Worm (Caenorhabditis elegans) whole organism, dauer: ENCODE results near the gene ubc-19.

Experiments used
- unc-62 ChIP-seq: sonication (generic microtip); optimal IDR thresholded peaks from 2 replicates; lab custom pipeline; 2017; ENCODE audit warnings: missing biosample characterization, missing genetic modification reagents, missing genetic modification characterization

Gene ubc-19

DNA sequence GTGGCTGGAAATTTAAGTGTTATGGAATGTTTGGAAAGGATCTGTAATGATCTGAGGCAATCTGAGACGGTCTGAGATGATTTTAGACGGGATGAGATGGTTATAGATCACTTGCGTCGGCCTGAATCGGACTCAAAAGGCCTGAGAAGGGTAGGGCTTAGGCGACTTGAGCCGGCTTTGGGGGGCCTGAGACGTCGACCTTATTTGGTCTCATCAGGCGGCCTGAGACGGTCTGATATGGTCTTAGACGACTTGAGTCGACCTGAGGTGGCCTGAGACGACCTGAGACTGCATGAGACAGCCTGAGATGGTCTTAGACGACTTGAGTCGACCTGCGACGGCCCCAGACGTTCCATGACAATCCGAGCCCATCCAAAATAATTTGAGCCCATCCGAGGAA is 33.2 kb downstream of the ubc-19 start:
- TF ChIP-seq unc-62 = no peak

DNA sequence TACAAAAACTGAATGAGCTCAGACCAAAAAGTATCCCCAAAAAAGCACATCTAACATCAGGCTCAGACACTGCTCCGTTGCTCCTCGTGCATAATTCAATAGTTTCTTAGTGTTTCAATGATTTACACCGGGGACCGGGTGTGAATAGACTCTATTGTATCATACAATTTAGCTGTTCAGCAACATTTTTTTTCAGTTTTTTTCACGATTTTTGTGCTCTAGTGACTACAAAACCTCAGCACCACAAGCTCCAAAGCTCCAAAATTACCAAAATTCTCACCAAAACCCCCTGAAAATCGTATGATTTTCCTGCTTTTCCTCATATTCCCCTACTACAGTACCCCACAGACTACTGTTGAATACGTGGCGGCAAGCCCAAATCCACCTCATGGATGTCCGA is 39.5 kb downstream of the ubc-19 start, which contains the start of gene egas-2:
TSS of gene egas-2 (plus strand) at position 301 of the 400 bp plus-strand sequence.
- no peak for TF ChIP-seq unc-62

DNA sequence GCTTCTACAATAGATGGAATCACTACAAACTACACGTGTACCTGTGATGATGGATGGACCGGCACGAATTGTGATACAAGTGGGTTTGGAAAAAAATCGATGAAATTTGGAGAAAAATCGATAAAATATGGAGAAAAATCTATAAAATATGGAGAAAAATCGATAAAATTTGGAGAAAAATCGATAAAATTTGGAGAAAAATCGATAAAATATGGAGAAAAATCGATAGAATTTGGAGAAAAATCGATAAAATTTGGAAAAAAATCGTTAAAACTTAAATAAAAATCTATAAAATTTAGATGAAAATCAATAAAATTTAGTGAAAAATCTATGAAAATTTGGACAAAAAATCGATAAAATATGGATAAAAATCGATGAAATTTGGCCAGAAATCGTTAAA is 45.3 kb downstream of the ubc-19 start:
- TF ChIP-seq unc-62 = no peak

DNA sequence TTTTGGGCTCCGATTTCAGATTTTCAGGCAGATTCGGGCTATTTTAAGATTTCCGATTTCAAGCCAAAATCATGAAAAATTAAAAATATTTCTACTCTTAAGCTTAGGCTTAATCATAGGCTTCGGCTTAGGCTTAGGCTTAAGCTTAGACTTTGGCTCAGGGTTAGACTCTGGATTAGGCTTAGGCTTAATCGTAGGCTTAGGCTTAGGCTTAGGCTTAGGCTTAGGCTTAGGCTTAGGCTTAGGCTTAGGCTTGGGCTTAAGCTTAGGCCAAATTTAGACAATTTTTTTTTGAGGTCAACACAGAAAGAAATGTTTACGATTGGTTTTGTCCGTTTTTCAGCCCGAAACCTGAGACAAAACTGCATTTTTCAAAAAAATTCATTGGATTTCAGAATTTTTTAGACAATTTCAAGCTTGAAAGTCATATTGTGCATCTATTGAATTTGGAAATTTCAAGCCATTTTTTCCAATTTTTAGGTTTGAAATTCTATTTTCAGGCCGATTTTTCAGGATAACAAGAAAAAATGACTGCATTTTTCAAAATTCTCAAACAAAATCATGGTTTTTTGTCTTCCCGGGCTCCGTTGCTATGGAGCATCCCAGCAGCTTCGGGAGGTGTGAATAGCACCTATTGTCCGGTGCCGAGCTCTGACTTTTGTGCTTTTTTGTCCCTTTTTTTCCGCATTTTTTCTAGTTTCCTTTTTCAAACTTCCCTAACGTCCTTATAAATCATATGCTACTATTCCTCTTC is 49.8 kb downstream of the ubc-19 start, which contains the start of gene egas-1:
TSS of gene egas-1 (plus strand) at position 704 of the 754 bp plus-strand sequence.
- no peak for TF ChIP-seq unc-62

DNA sequence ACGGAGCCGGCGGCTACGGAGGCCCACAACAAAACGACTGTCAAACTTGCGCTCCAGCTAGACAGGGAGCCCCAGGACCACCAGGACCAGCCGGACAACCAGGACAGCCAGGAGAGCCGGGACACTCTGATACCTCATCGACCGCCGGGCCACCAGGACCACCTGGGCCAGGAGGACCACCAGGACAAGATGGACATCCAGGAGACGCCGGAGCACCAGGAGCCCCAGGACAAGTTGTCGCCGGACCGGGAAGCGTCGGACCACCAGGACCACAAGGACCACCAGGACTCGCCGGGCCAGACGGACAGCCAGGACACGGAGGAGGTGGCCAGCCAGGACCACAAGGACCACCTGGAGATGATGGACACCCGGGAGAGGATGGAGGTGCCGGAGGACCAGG is 50.5 kb downstream of the ubc-19 start:
- no peak for TF ChIP-seq unc-62

DNA sequence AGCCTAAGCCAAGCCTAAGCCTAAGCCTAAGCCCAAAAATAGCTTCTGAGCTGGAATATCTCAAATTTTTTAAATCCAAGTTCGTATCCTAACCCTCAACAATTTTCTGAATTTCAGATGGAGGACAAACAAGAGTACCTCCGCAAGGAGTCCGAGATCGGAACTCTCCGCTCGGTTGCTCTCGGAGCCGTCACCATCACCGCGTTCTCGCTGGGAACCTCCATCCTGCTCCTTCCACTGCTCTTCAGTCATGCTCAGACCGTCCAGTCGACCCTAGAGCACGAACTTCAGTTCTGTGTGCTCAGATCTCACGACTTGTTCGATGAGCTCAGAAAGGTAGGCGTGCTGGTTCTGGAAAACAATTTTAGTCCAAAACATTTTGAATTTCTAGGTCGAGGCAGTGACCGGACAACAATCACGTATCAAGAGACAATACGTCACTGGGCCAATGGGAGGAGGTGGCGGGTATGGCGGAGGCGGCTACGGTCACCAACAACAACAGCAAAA is 51.1 kb downstream of the ubc-19 start, which contains the start of gene col-42:
TSS of gene col-42 (plus strand) at position 118 of the 507 bp plus-strand sequence.
- no peak for TF ChIP-seq unc-62

DNA sequence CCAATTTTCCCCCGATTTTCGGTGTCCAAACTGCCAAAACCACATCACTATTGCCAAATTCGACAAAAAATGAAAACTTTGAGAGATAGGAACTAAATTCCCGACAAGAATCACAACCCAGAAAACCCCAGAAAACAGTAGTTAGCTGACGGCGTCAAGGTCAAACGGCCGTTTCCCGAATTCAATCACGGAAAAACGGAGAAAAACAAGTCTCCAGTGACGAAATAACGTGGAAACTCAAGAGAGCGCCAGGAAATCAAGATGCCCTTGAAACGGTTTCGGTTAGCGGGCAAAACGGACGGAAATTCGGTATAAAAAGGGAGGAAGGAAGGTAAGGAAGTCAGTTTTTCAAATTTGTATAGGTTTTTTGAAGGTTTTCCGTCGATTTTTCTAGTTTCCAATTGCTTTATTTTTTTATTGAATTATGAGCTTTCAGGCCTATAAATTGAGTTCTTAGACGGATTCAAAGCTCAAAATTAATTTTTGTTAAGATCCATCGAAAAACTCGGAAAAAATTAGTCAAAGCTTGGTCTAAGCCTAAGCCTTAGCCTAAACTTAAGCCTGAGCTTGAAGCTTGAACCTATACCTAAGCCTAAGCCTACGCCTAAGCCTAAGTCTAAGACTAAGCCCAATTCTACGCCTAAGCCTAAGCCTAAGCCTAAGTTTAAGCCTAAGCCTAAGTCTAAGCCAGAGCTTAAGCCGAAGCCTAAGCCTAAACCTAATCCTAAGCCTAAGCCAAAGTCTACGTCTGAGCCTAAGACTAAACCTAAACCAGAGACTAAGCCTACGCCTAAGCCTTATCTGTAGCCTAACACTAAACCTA is 51.8 kb downstream of the ubc-19 start:
- no peak for TF ChIP-seq unc-62
